Worm (Caenorhabditis elegans) whole organism, L4 larva: ENCODE results near the gene pas-1.

Experiments
- D1046.2 ChIP-seq: fragments of 200-800 bp; sonication (Bioruptor generic); IDR thresholded peaks from 2 replicates; pipeline ENCODE4 v1.3.6; 2022; ENCODE audit warnings: missing genetic modification characterization, missing compliant biosample characterization
- F10B5.3 ChIP-seq: sonication (generic microtip); optimal IDR thresholded peaks from 2 replicates; lab custom pipeline; 2016; ENCODE audit warnings: mild to moderate bottlenecking, missing genetic modification characterization, missing compliant biosample characterization
- F37D6.2 ChIP-seq: sonication (generic microtip); optimal IDR thresholded peaks from 2 replicates; lab custom pipeline; 2016; ENCODE audit warnings: mild to moderate bottlenecking, missing genetic modification characterization, missing compliant biosample characterization
- R02D3.7 ChIP-seq: fragments of 150-350 bp; sonication (generic microtip); optimal IDR thresholded peaks from 3 replicates; lab custom pipeline; 2014; ENCODE audit warnings: missing biosample characterization, missing genetic modification characterization
- T20F7.1 ChIP-seq: fragments of 200-800 bp; sonication (Bioruptor generic); optimal IDR thresholded peaks from 2 replicates; lab custom pipeline; 2018; ENCODE audit warnings: mild to moderate bottlenecking, missing genetic modification characterization, missing compliant biosample characterization
- T26A8.4 ChIP-seq: fragments of 200-800 bp; sonication (Bioruptor generic); IDR thresholded peaks from 2 replicates; pipeline ENCODE4 v1.3.6; 2022; ENCODE audit warnings: missing genetic modification characterization, missing compliant biosample characterization
- Y105C5A.15 ChIP-seq: fragments of 200-800 bp; sonication (Bioruptor generic); IDR thresholded peaks from 2 replicates; pipeline ENCODE4 v1.3.6; 2022; ENCODE audit warnings: missing genetic modification characterization, missing compliant biosample characterization
- Y48G9A.11 ChIP-seq: fragments of 200-800 bp; sonication (Bioruptor generic); IDR thresholded peaks from 2 replicates; pipeline ENCODE4 v1.3.6; 2022; ENCODE audit warnings: missing genetic modification reagents, missing genetic modification characterization, missing compliant biosample characterization
- aha-1 ChIP-seq: fragments of 150-350 bp; peaks from one replicate; lab custom pipeline; 2014; ENCODE audit warnings: missing biosample characterization, missing genetic modification characterization
- ama-1 ChIP-seq: fragments of 150-350 bp; optimal IDR thresholded peaks from 2 replicates; lab custom pipeline; 2014; ENCODE audit warnings: inconsistent platforms, mixed read lengths
- arid-1 ChIP-seq: fragments of 200-800 bp; sonication (Bioruptor generic); conservative IDR thresholded peaks from 2 replicates; pipeline ENCODE4 v1.3.6; 2022; ENCODE audit warnings: missing genetic modification reagents, missing genetic modification characterization, missing compliant biosample characterization
- attf-4 ChIP-seq: sonication (generic microtip); optimal IDR thresholded peaks from 3 replicates; lab custom pipeline; 2017; ENCODE audit warnings: missing biosample characterization, missing genetic modification characterization
- ceh-20 ChIP-seq: fragments of 200-800 bp; sonication (Bioruptor generic); IDR thresholded peaks from 2 replicates; pipeline ENCODE4 v1.3.6; 2022; ENCODE audit warnings: missing genetic modification reagents, missing genetic modification characterization, missing compliant biosample characterization
- ceh-28 ChIP-seq: fragments of 150-350 bp; optimal IDR thresholded peaks from 2 replicates; lab custom pipeline; 2014; ENCODE audit warnings: missing biosample characterization, missing genetic modification reagents, missing genetic modification characterization
- ceh-44 ChIP-seq: fragments of 200-800 bp; sonication (Bioruptor generic); IDR thresholded peaks from 2 replicates; pipeline ENCODE4 v1.3.6; 2022; ENCODE audit warnings: missing genetic modification reagents, missing genetic modification characterization, missing compliant biosample characterization
- ceh-62 ChIP-seq: sonication (generic microtip); optimal IDR thresholded peaks from 2 replicates; lab custom pipeline; 2017; ENCODE audit warnings: missing biosample characterization, missing genetic modification characterization
- dmd-6 ChIP-seq: fragments of 200-800 bp; sonication (Bioruptor generic); IDR thresholded peaks from 2 replicates; pipeline ENCODE4 v1.3.6; 2022; ENCODE audit warnings: missing genetic modification reagents, missing genetic modification characterization, missing compliant biosample characterization
- dmd-8 ChIP-seq: fragments of 200-800 bp; sonication (Bioruptor generic); IDR thresholded peaks from 2 replicates; pipeline ENCODE4 v1.3.6; 2022; ENCODE audit warnings: missing genetic modification characterization, missing compliant biosample characterization
- dmd-9 ChIP-seq: fragments of 200-800 bp; sonication (Bioruptor generic); IDR thresholded peaks from 2 replicates; pipeline ENCODE4 v1.3.6; 2022; ENCODE audit warnings: missing genetic modification reagents, missing genetic modification characterization, missing compliant biosample characterization
- duxl-1 ChIP-seq: sonication (generic microtip); optimal IDR thresholded peaks from 2 replicates; lab custom pipeline; 2016; ENCODE audit warnings: mild to moderate bottlenecking, missing genetic modification characterization, moderate library complexity, missing compliant biosample characterization; ENCODE audit not compliant: poor library complexity
- egl-27 ChIP-seq: sonication (generic microtip); optimal IDR thresholded peaks from 3 replicates; lab custom pipeline; 2017; ENCODE audit warnings: missing biosample characterization, missing genetic modification reagents, missing genetic modification characterization
- egl-43 ChIP-seq: fragments of 200-800 bp; sonication (Bioruptor generic); IDR thresholded peaks from 2 replicates; pipeline ENCODE4 v1.3.6; 2022; ENCODE audit warnings: missing genetic modification reagents, missing genetic modification characterization, missing compliant biosample characterization
- hif-1 ChIP-seq, 2 experiments: sonication (generic microtip); optimal IDR thresholded peaks; 2 replicates each; lab custom pipeline; 2016 to 2017; ENCODE audit warnings: missing compliant biosample characterization in 2 of 2, missing genetic modification characterization in 2 of 2, missing genetic modification reagents in 2 of 2, missing genotype in 2 of 2, mild to moderate bottlenecking in 1 of 2
- hmg-1.1 ChIP-seq: fragments of 200-800 bp; sonication (Bioruptor generic); IDR thresholded peaks from 2 replicates; pipeline ENCODE4 v1.3.6; 2022; ENCODE audit warnings: missing genetic modification reagents, missing genetic modification characterization, missing compliant biosample characterization
- lin-1 ChIP-seq: fragments of 200-800 bp; sonication (Bioruptor generic); IDR thresholded peaks from 2 replicates; pipeline ENCODE4 v1.3.6; 2022; ENCODE audit warnings: missing genetic modification reagents, missing genetic modification characterization, missing compliant biosample characterization
- lin-15B ChIP-seq: fragments of 150-350 bp; sonication (generic microtip); optimal IDR thresholded peaks from 3 replicates; lab custom pipeline; 2014; ENCODE audit warnings: missing biosample characterization, missing genetic modification characterization
- lin-38 ChIP-seq: fragments of 200-800 bp; sonication (Bioruptor generic); IDR thresholded peaks from 2 replicates; pipeline ENCODE4 v1.3.6; 2022; ENCODE audit warnings: missing genetic modification reagents, missing genetic modification characterization, missing compliant biosample characterization
- lir-3 ChIP-seq: sonication (generic microtip); optimal IDR thresholded peaks from 2 replicates; lab custom pipeline; 2016; ENCODE audit warnings: mild to moderate bottlenecking, missing genetic modification characterization, missing compliant biosample characterization
- madf-5 ChIP-seq, 2 experiments: fragments of 200-800 bp; sonication (Bioruptor generic); IDR thresholded peaks; 2 replicates each; pipeline ENCODE4 v1.3.6; 2022; ENCODE audit warnings: missing compliant biosample characterization in 2 of 2, missing genetic modification characterization in 2 of 2
- mep-1 ChIP-seq: fragments of 150-350 bp; sonication (generic microtip); optimal IDR thresholded peaks from 3 replicates; lab custom pipeline; 2014; ENCODE audit warnings: missing biosample characterization, missing genetic modification characterization
- mxl-2 ChIP-seq: fragments of 200-800 bp; sonication (Bioruptor generic); conservative IDR thresholded peaks from 2 replicates; pipeline ENCODE4 v1.3.6; 2022; ENCODE audit warnings: missing genetic modification reagents, missing genetic modification characterization, missing compliant biosample characterization
- mxl-3 ChIP-seq: fragments of 200-800 bp; sonication (Bioruptor generic); optimal IDR thresholded peaks from 2 replicates; lab custom pipeline; 2018; ENCODE audit warnings: mild to moderate bottlenecking, missing genetic modification characterization, missing compliant biosample characterization
- nhr-10 ChIP-seq: fragments of 150-350 bp; optimal IDR thresholded peaks from 2 replicates; lab custom pipeline; 2014; ENCODE audit warnings: missing biosample characterization, missing genetic modification characterization
- nhr-102 ChIP-seq: sonication (generic microtip); optimal IDR thresholded peaks from 2 replicates; lab custom pipeline; 2016; ENCODE audit warnings: mild to moderate bottlenecking, missing genetic modification characterization, moderate library complexity, missing compliant biosample characterization
- nhr-11 ChIP-seq: fragments of 150-350 bp; optimal IDR thresholded peaks from 2 replicates; lab custom pipeline; 2014; ENCODE audit warnings: missing biosample characterization, missing genetic modification characterization
- nhr-25 ChIP-seq: sonication (generic microtip); optimal IDR thresholded peaks from 2 replicates; lab custom pipeline; 2017; ENCODE audit warnings: missing genetic modification characterization, mild to moderate bottlenecking, missing compliant biosample characterization, antibody characterized with exemption, moderate library complexity, borderline replicate concordance; ENCODE audit not compliant: insufficient read depth
- nhr-42 ChIP-seq: fragments of 200-800 bp; sonication (Bioruptor generic); IDR thresholded peaks from 2 replicates; pipeline ENCODE4 v1.3.6; 2022; ENCODE audit warnings: missing genetic modification characterization, missing compliant biosample characterization
- pha-4 ChIP-seq, 2 experiments: fragments of 150-350 bp in 1 of 2; fragments of 200-800 bp in 1 of 2; sonication (Bioruptor generic) in 1 of 2; IDR thresholded peaks in 1 of 2; optimal IDR thresholded peaks in 1 of 2; 2 replicates each; pipeline versions ENCODE4 v1.3.6 to Lab custom; 2014 to 2022; ENCODE audit warnings: missing genetic modification characterization in 2 of 2, missing genetic modification reagents in 2 of 2, missing biosample characterization in 1 of 2, missing compliant biosample characterization in 1 of 2
- saeg-2 ChIP-seq: fragments of 200-800 bp; sonication (Bioruptor generic); IDR thresholded peaks from 2 replicates; pipeline ENCODE4 v1.3.6; 2022; ENCODE audit warnings: missing genetic modification reagents, missing genetic modification characterization, missing compliant biosample characterization
- snpc-4 ChIP-seq: fragments of 150-350 bp; optimal IDR thresholded peaks from 2 replicates; lab custom pipeline; 2014; ENCODE audit warnings: missing biosample characterization, missing genetic modification characterization
- spr-3 ChIP-seq: fragments of 200-800 bp; sonication (Bioruptor generic); optimal IDR thresholded peaks from 2 replicates; lab custom pipeline; 2018; ENCODE audit warnings: mild to moderate bottlenecking, missing genetic modification characterization, missing compliant biosample characterization
- unc-39 ChIP-seq: sonication (generic microtip); optimal IDR thresholded peaks from 2 replicates; lab custom pipeline; 2017; ENCODE audit warnings: missing biosample characterization, missing genetic modification characterization
- unc-62 ChIP-seq, 3 experiments: fragments of 150-350 bp in 1 of 3; sonication (generic microtip); optimal IDR thresholded peaks in 2 of 3; peaks in 1 of 3; 1 replicate in 1 of 3; 2 replicates in 2 of 3; lab custom pipeline; 2014 to 2017; ENCODE audit warnings: missing biosample characterization in 3 of 3, missing genetic modification characterization in 3 of 3, missing genetic modification reagents in 3 of 3, missing genotype in 1 of 3
- zip-11 ChIP-seq: fragments of 200-800 bp; sonication (Bioruptor generic); IDR thresholded peaks from 2 replicates; pipeline ENCODE4 v1.3.6; 2022; ENCODE audit warnings: missing genetic modification characterization, missing compliant biosample characterization
- ztf-11 ChIP-seq: fragments of 150-350 bp; optimal IDR thresholded peaks from 2 replicates; lab custom pipeline; 2014; ENCODE audit warnings: missing biosample characterization, missing genetic modification characterization

pas-1 gene

DNA sequence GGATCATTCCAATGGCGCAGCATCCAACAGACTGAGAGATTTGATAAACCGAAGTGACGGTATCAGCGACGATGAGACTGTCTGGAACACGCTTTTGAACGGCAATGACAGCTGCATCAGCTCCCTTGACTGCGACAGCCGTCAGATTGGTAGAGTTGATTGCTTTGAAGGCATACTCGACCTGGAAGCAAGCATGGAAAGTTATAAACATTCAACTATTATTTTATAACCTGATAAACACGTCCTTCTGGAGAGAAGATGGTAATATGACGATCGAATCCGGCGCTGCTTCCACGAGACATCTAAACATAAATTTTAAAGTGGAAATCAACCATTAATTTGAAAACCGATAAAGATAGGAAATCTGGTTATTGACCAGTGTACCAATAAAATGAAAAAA is at the start of gene pas-1:
TSS of gene pas-1 (minus strand) at position 302 of the 400 bp plus-strand sequence.
- TF ChIP-seq arid-1 (GFP tag; lab: Robert Waterston, UW), result 0 out of 2 replicates have a peak, but pooled peaks have one; percentile 6
- TF ChIP-seq ceh-44 (GFP tag; lab: Robert Waterston, UW), result no peak
- TF ChIP-seq T26A8.4 (GFP tag; lab: Robert Waterston, UW), result 0 out of 2 replicates have a peak, but pooled peaks have one; percentile 48
- TF ChIP-seq aha-1 (tag; lab: Kevin White, UChicago), result peak; percentile 38
- peak; percentile 29 for TF ChIP-seq nhr-102 (tag; lab: Kevin White, UChicago)
- peak; percentile 60 for TF ChIP-seq lin-38 (GFP tag; lab: Robert Waterston, UW)
- no peak for TF ChIP-seq lin-1 (GFP tag; lab: Robert Waterston, UW)
- TF ChIP-seq dmd-8, result peak; percentile 74
- TF ChIP-seq egl-27 (tag; lab: Kevin White, UChicago), result no peak
- no peak for TF ChIP-seq hmg-1.1 (GFP tag; lab: Robert Waterston, UW)
- no peak for TF ChIP-seq mxl-3
- TF ChIP-seq Y105C5A.15 (GFP tag; lab: Robert Waterston, UW), result 0 out of 2 replicates have a peak, but pooled peaks have one; percentile 12
- TF ChIP-seq egl-43, result peak; percentile 54
- no peak for TF ChIP-seq lin-15B (tag; lab: Kevin White, UChicago)
- peak; percentile 15; the same call in 1 of the 2 replicates for TF ChIP-seq Y48G9A.11 (GFP tag; lab: Robert Waterston, UW)
- no peak for TF ChIP-seq zip-11 (GFP tag; lab: Robert Waterston, UW)
- TF ChIP-seq D1046.2 (GFP tag; lab: Robert Waterston, UW), result no peak
- TF ChIP-seq ama-1 (lab: Kevin White, UChicago), result peak; percentile 67
- TF ChIP-seq nhr-11 (tag; lab: Kevin White, UChicago), result no peak
- TF ChIP-seq saeg-2 (GFP tag; lab: Robert Waterston, UW), result no peak
- TF ChIP-seq pha-4 (GFP tag; IDR thresholded peaks at IDR 0.05; lab: Robert Waterston, UW), result 0 out of 2 replicates have a peak, but pooled peaks have one; percentile 40
- no peak for TF ChIP-seq pha-4 (tag; optimal IDR thresholded peaks at IDR 0.05; lab: Kevin White, UChicago)
- no peak for TF ChIP-seq madf-5 (GFP tag; IDR thresholded peaks at IDR 0.05; lab: Robert Waterston, UW)
- TF ChIP-seq spr-3, result no peak
- TF ChIP-seq F37D6.2 (tag; lab: Kevin White, UChicago), result no peak

DNA sequence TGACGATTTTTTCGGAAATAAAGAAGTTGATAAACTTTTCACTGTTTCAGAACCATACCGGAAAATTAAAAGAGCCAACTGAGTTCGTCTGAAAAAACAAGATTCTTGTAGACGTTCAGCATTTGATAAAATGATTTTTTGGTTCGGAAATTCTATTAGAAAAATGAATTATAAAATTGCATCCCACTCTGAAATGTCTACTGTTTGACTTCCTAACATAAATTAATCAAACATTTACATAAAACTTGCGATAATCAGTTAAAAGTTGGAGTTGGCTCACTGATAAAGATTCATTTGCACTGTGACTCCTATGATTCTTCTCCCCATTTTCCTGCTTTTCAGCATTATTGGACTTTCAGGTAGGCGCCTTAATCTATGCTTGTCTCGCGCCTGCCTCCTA is 46.5 kb upstream of the pas-1 start, which contains the start of gene clec-57:
TSS of gene clec-57 (plus strand) at position 301 of the 400 bp plus-strand sequence.
- TF ChIP-seq unc-62 (GFP tag; optimal IDR thresholded peaks at IDR 0.05 in 1 of 2; lab: Kevin White, UChicago) (peak in 1 of 2 experiments; percentile 88), unc-62 (tag; optimal IDR thresholded peaks at IDR 0.05; lab: Kevin White, UChicago) (no peak), T20F7.1 (no peak)

DNA sequence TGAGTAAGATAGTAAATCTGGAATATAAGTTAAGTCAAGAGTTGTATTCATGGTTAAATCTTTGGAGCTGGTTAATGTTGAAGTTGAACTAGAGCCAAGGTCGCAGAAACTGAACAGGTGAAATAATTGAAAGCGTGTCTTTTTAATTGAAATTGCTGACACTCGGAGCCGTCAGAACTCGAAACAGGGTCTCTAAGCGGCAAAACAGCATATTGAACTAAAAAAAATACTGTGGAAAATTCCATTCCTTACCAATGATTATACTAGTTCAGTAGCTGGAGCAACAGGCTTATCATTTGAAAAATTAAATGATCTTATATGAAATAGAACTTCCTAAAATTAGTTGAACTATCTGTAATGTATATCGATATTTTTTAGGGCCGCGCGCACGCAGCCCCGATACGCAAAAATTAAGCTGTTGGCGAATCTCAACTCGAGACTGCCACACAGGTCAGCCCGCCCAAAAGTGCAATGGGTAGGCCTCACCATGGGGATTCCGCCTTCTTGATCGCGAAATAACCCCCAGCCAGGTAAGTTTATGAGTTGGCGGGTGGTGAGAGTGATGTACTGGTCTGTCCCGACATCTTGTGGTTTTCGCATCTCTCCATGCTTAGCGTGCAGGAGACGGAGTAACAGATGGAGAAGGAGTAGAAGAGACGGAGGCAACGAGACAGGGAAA is 45.9 kb upstream of the pas-1 start, which contains the start of gene srz-97:
TSS of gene srz-97 (minus strand) at position 51 of the 679 bp plus-strand sequence.
- TF ChIP-seq ceh-62 (tag; lab: Kevin White, UChicago) (no peak), mxl-2 (GFP tag; lab: Robert Waterston, UW) (no peak), F10B5.3 (tag; lab: Kevin White, UChicago) (peak; percentile 37), Y105C5A.15 (GFP tag; lab: Robert Waterston, UW) (0 out of 2 replicates have a peak, but pooled peaks have one; percentile 30), mxl-3 (peak; percentile 7), nhr-10 (tag; lab: Kevin White, UChicago) (no peak), dmd-6 (peak; percentile 37), lir-3 (no peak), snpc-4 (peak; percentile 85), dmd-9 (GFP tag; lab: Robert Waterston, UW) (no peak), ceh-28 (tag; lab: Kevin White, UChicago) (no peak), nhr-11 (tag; lab: Kevin White, UChicago) (no peak), R02D3.7 (no peak), nhr-42 (peak; percentile 63; the same call in 1 of the 2 replicates), hif-1 (tag; optimal IDR thresholded peaks at IDR 0.05; lab: Kevin White, UChicago) (no peak), attf-4 (tag; lab: Kevin White, UChicago) (no peak), nhr-102 (tag; lab: Kevin White, UChicago) (peak; percentile 80), mep-1 (tag; lab: Kevin White, UChicago) (no peak), nhr-25 (peak; percentile 21), lin-1 (GFP tag; lab: Robert Waterston, UW) (peak; percentile 68; the same call in 1 of the 2 replicates), T26A8.4 (GFP tag; lab: Robert Waterston, UW) (peak; percentile 86), ceh-20 (0 out of 2 replicates have a peak, but pooled peaks have one; percentile 31), unc-39 (tag; lab: Kevin White, UChicago) (no peak), ztf-11 (tag; lab: Kevin White, UChicago) (no peak), duxl-1 (tag; lab: Kevin White, UChicago) (no peak)
